Worm (Caenorhabditis elegans) whole organism, L4 larva: ENCODE data around the gene tbc-18.

ENCODE experiments used
- F26F4.8 ChIP-seq: fragments of 200-800 bp; sonication (Bioruptor generic); conservative IDR thresholded peaks from 2 replicates; pipeline ENCODE4 v1.3.6; 2022; ENCODE audit warnings: missing genetic modification characterization, missing compliant biosample characterization
- F37D6.2 ChIP-seq: sonication (generic microtip); optimal IDR thresholded peaks from 2 replicates; lab custom pipeline; 2016; ENCODE audit warnings: mild to moderate bottlenecking, missing genetic modification characterization, missing compliant biosample characterization
- F49E8.2 ChIP-seq: sonication (generic microtip); optimal IDR thresholded peaks from 2 replicates; lab custom pipeline; 2016; ENCODE audit warnings: missing compliant biosample characterization, mild to moderate bottlenecking, missing genetic modification characterization, borderline replicate concordance
- T26A8.4 ChIP-seq: fragments of 200-800 bp; sonication (Bioruptor generic); IDR thresholded peaks from 2 replicates; pipeline ENCODE4 v1.3.6; 2022; ENCODE audit warnings: missing genetic modification characterization, missing compliant biosample characterization
- Y105C5A.15 ChIP-seq: fragments of 200-800 bp; sonication (Bioruptor generic); IDR thresholded peaks from 2 replicates; pipeline ENCODE4 v1.3.6; 2022; ENCODE audit warnings: missing genetic modification characterization, missing compliant biosample characterization
- ZK546.5 ChIP-seq, 2 experiments: sonication (generic microtip); optimal IDR thresholded peaks; 2 replicates each; lab custom pipeline; 2017; ENCODE audit warnings: missing biosample characterization in 2 of 2, missing genetic modification characterization in 2 of 2
- aha-1 ChIP-seq: fragments of 150-350 bp; peaks from one replicate; lab custom pipeline; 2014; ENCODE audit warnings: missing biosample characterization, missing genetic modification characterization
- aly-2 ChIP-seq: sonication (generic microtip); optimal IDR thresholded peaks from 2 replicates; lab custom pipeline; 2018; ENCODE audit warnings: missing biosample characterization, missing genetic modification characterization
- ceh-62 ChIP-seq: sonication (generic microtip); optimal IDR thresholded peaks from 2 replicates; lab custom pipeline; 2017; ENCODE audit warnings: missing biosample characterization, missing genetic modification characterization
- cey-2 ChIP-seq: sonication (generic microtip); optimal IDR thresholded peaks from 3 replicates; lab custom pipeline; 2017; ENCODE audit warnings: missing genetic modification characterization, mild to moderate bottlenecking, missing compliant biosample characterization, antibody characterized with exemption, borderline replicate concordance; ENCODE audit not compliant: insufficient read depth
- ctbp-1 ChIP-seq: fragments of 200-800 bp; sonication (Bioruptor generic); IDR thresholded peaks from 2 replicates; pipeline ENCODE4 v1.3.6; 2022; ENCODE audit warnings: missing genetic modification reagents, missing genetic modification characterization, missing compliant biosample characterization
- daf-16 ChIP-seq, 3 experiments: sonication (generic microtip); optimal IDR thresholded peaks; 2 replicates each; lab custom pipeline; 2016 to 2017; ENCODE audit warnings: missing genetic modification characterization in 3 of 3, missing genetic modification reagents in 3 of 3, mild to moderate bottlenecking in 2 of 3, missing compliant biosample characterization in 2 of 3, missing biosample characterization in 1 of 3, moderate library complexity in 1 of 3
- dmd-6 ChIP-seq: fragments of 200-800 bp; sonication (Bioruptor generic); IDR thresholded peaks from 2 replicates; pipeline ENCODE4 v1.3.6; 2022; ENCODE audit warnings: missing genetic modification reagents, missing genetic modification characterization, missing compliant biosample characterization
- dmd-9 ChIP-seq: fragments of 200-800 bp; sonication (Bioruptor generic); IDR thresholded peaks from 2 replicates; pipeline ENCODE4 v1.3.6; 2022; ENCODE audit warnings: missing genetic modification reagents, missing genetic modification characterization, missing compliant biosample characterization
- dve-1 ChIP-seq: sonication (generic microtip); optimal IDR thresholded peaks from 2 replicates; lab custom pipeline; 2017; ENCODE audit warnings: antibody characterized with exemption, mild to moderate bottlenecking, missing genetic modification characterization, missing compliant biosample characterization; ENCODE audit not compliant: insufficient read depth
- fkh-10 ChIP-seq: fragments of 150-350 bp; optimal IDR thresholded peaks from 2 replicates; lab custom pipeline; 2014; ENCODE audit warnings: missing biosample characterization, missing genetic modification reagents, missing genetic modification characterization
- hlh-11 ChIP-seq: fragments of 200-800 bp; sonication (Bioruptor generic); optimal IDR thresholded peaks from 2 replicates; lab custom pipeline; 2018; ENCODE audit warnings: mild to moderate bottlenecking, missing genetic modification characterization, missing compliant biosample characterization
- lin-1 ChIP-seq: fragments of 200-800 bp; sonication (Bioruptor generic); IDR thresholded peaks from 2 replicates; pipeline ENCODE4 v1.3.6; 2022; ENCODE audit warnings: missing genetic modification reagents, missing genetic modification characterization, missing compliant biosample characterization
- lin-13 ChIP-seq: fragments of 150-350 bp; optimal IDR thresholded peaks from 2 replicates; lab custom pipeline; 2014; ENCODE audit warnings: missing biosample characterization, missing genetic modification reagents, missing genetic modification characterization
- lin-29 ChIP-seq: fragments of 200-800 bp; sonication (Bioruptor generic); IDR thresholded peaks from 2 replicates; pipeline ENCODE4 v1.3.6; 2022; ENCODE audit warnings: missing genetic modification reagents, missing genetic modification characterization, missing compliant biosample characterization
- lin-38 ChIP-seq: fragments of 200-800 bp; sonication (Bioruptor generic); IDR thresholded peaks from 2 replicates; pipeline ENCODE4 v1.3.6; 2022; ENCODE audit warnings: missing genetic modification reagents, missing genetic modification characterization, missing compliant biosample characterization
- lin-39 ChIP-seq: fragments of 150-350 bp; optimal IDR thresholded peaks from 2 replicates; lab custom pipeline; 2014; ENCODE audit warnings: missing biosample characterization, missing genetic modification reagents, missing genetic modification characterization
- madf-5 ChIP-seq, 2 experiments: fragments of 200-800 bp; sonication (Bioruptor generic); IDR thresholded peaks; 2 replicates each; pipeline ENCODE4 v1.3.6; 2022; ENCODE audit warnings: missing compliant biosample characterization in 2 of 2, missing genetic modification characterization in 2 of 2
- mxl-3 ChIP-seq: fragments of 200-800 bp; sonication (Bioruptor generic); optimal IDR thresholded peaks from 2 replicates; lab custom pipeline; 2018; ENCODE audit warnings: mild to moderate bottlenecking, missing genetic modification characterization, missing compliant biosample characterization
- nhr-102 ChIP-seq: sonication (generic microtip); optimal IDR thresholded peaks from 2 replicates; lab custom pipeline; 2016; ENCODE audit warnings: mild to moderate bottlenecking, missing genetic modification characterization, moderate library complexity, missing compliant biosample characterization
- nhr-25 ChIP-seq: sonication (generic microtip); optimal IDR thresholded peaks from 2 replicates; lab custom pipeline; 2017; ENCODE audit warnings: missing genetic modification characterization, mild to moderate bottlenecking, missing compliant biosample characterization, antibody characterized with exemption, moderate library complexity, borderline replicate concordance; ENCODE audit not compliant: insufficient read depth
- nhr-28 ChIP-seq: fragments of 150-350 bp; optimal IDR thresholded peaks from 2 replicates; lab custom pipeline; 2014; ENCODE audit warnings: missing biosample characterization, missing genetic modification characterization
- pha-4 ChIP-seq, 2 experiments: fragments of 150-350 bp in 1 of 2; fragments of 200-800 bp in 1 of 2; sonication (Bioruptor generic) in 1 of 2; IDR thresholded peaks in 1 of 2; optimal IDR thresholded peaks in 1 of 2; 2 replicates each; pipeline versions ENCODE4 v1.3.6 to Lab custom; 2014 to 2022; ENCODE audit warnings: missing genetic modification characterization in 2 of 2, missing genetic modification reagents in 2 of 2, missing biosample characterization in 1 of 2, missing compliant biosample characterization in 1 of 2
- php-3 ChIP-seq: fragments of 200-800 bp; sonication (Bioruptor generic); IDR thresholded peaks from 2 replicates; pipeline ENCODE4 v1.3.6; 2022; ENCODE audit warnings: missing genetic modification reagents, missing genetic modification characterization, missing compliant biosample characterization
- pqm-1 ChIP-seq: sonication (generic microtip); optimal IDR thresholded peaks from 2 replicates; lab custom pipeline; 2017; ENCODE audit warnings: missing biosample characterization, missing genetic modification characterization
- saeg-2 ChIP-seq: fragments of 200-800 bp; sonication (Bioruptor generic); IDR thresholded peaks from 2 replicates; pipeline ENCODE4 v1.3.6; 2022; ENCODE audit warnings: missing genetic modification reagents, missing genetic modification characterization, missing compliant biosample characterization
- snpc-1.2 ChIP-seq: fragments of 200-800 bp; sonication (Bioruptor generic); IDR thresholded peaks from 2 replicates; pipeline ENCODE4 v1.3.6; 2022; ENCODE audit warnings: missing genetic modification reagents, missing genetic modification characterization, missing compliant biosample characterization
- snpc-4 ChIP-seq: fragments of 150-350 bp; optimal IDR thresholded peaks from 2 replicates; lab custom pipeline; 2014; ENCODE audit warnings: missing biosample characterization, missing genetic modification characterization
- spr-1 ChIP-seq: sonication (generic microtip); optimal IDR thresholded peaks from 2 replicates; lab custom pipeline; 2016; ENCODE audit warnings: mild to moderate bottlenecking, missing genetic modification characterization, missing compliant biosample characterization
- tag-97 ChIP-seq: fragments of 200-800 bp; sonication (Bioruptor generic); IDR thresholded peaks from 2 replicates; pipeline ENCODE4 v1.3.6; 2022; ENCODE audit warnings: missing genetic modification characterization, missing compliant biosample characterization
- tra-1 ChIP-seq: fragments of 200-800 bp; sonication (Bioruptor generic); IDR thresholded peaks from 2 replicates; pipeline ENCODE4 v1.3.6; 2022; ENCODE audit warnings: missing genetic modification reagents, missing genetic modification characterization, missing compliant biosample characterization
- unc-39 ChIP-seq: sonication (generic microtip); optimal IDR thresholded peaks from 2 replicates; lab custom pipeline; 2017; ENCODE audit warnings: missing biosample characterization, missing genetic modification characterization
- unc-62 ChIP-seq, 3 experiments: fragments of 150-350 bp in 1 of 3; sonication (generic microtip); optimal IDR thresholded peaks in 2 of 3; peaks in 1 of 3; 1 replicate in 1 of 3; 2 replicates in 2 of 3; lab custom pipeline; 2014 to 2017; ENCODE audit warnings: missing biosample characterization in 3 of 3, missing genetic modification characterization in 3 of 3, missing genetic modification reagents in 3 of 3, missing genotype in 1 of 3
- ztf-11 ChIP-seq: fragments of 150-350 bp; optimal IDR thresholded peaks from 2 replicates; lab custom pipeline; 2014; ENCODE audit warnings: missing biosample characterization, missing genetic modification characterization
- ztf-7 ChIP-seq: fragments of 150-350 bp; optimal IDR thresholded peaks from 2 replicates; lab custom pipeline; 2014; ENCODE audit warnings: missing biosample characterization, missing genetic modification characterization

tbc-18 gene

ce11 chrX:8424286-8424685 lies 45.9 kb downstream of the tbc-18 start:
- TF ChIP-seq nhr-25 (tag; lab: Kevin White, UChicago) (peak; percentile 52), tag-97 (no peak), fkh-10 (GFP tag; lab: Kevin White, UChicago) (no peak), madf-5 (GFP tag; IDR thresholded peaks at IDR 0.05; lab: Robert Waterston, UW) (no peak), cey-2 (tag; lab: Kevin White, UChicago) (no peak), aha-1 (tag; lab: Kevin White, UChicago) (no peak), aly-2 (no peak), mxl-3 (GFP tag; lab: Kevin White, UChicago) (no peak), nhr-28 (peak; percentile 4), Y105C5A.15 (GFP tag; lab: Robert Waterston, UW) (no peak), ZK546.5 (tag; optimal IDR thresholded peaks at IDR 0.05; lab: Kevin White, UChicago) (no peak), snpc-1.2 (GFP tag; lab: Robert Waterston, UW) (no peak)
- TF ChIP-seq, all 104 proteins: peak for 2

- TF ChIP-seq tra-1 (no peak), aha-1 (tag; lab: Kevin White, UChicago) (peak; percentile 72)
Observed at ce11 chrX:8426160-8426712, 47.9 kb downstream of the tbc-18 start.

- TF ChIP-seq hlh-11 (tag; lab: Kevin White, UChicago) (peak; percentile 21), pha-4 (GFP tag; IDR thresholded peaks at IDR 0.05; lab: Robert Waterston, UW) (no peak), pha-4 (tag; optimal IDR thresholded peaks at IDR 0.05; lab: Kevin White, UChicago) (no peak), nhr-28 (peak; percentile 52), lin-39 (tag; lab: Kevin White, UChicago) (no peak), nhr-102 (tag; lab: Kevin White, UChicago) (no peak), unc-39 (tag; lab: Kevin White, UChicago) (no peak), snpc-4 (no peak), dmd-6 (GFP tag; lab: Robert Waterston, UW) (peak; percentile 29; the same call in 1 of the 2 replicates), dmd-9 (GFP tag; lab: Robert Waterston, UW) (no peak), pqm-1 (peak; percentile 80), saeg-2 (GFP tag; lab: Robert Waterston, UW) (no peak), ctbp-1 (GFP tag; lab: Robert Waterston, UW) (no peak), daf-16 (GFP tag; optimal IDR thresholded peaks at IDR 0.05; lab: Kevin White, UChicago) (no peak), daf-16 (tag; optimal IDR thresholded peaks at IDR 0.05; lab: Kevin White, UChicago) (peak; percentile 83), unc-62 (GFP tag; optimal IDR thresholded peaks at IDR 0.05 in 1 of 2; lab: Kevin White, UChicago) (no peak), unc-62 (tag; optimal IDR thresholded peaks at IDR 0.05; lab: Kevin White, UChicago) (no peak), dve-1 (tag; lab: Kevin White, UChicago) (peak; percentile 78), lin-29 (GFP tag; lab: Robert Waterston, UW) (no peak), lin-38 (GFP tag; lab: Robert Waterston, UW) (no peak), lin-13 (GFP tag; lab: Kevin White, UChicago) (no peak)
- TF ChIP-seq, all 104 proteins: peak for 6
Observed at ce11 chrX:8428319-8428888, 50.0 kb downstream of the tbc-18 start, which contains the start of gene F08F1.3. Gene F08F1.3 (plus strand): TSS chrX:8428838.

ce11 chrX:8429503-8429902 lies 51.1 kb downstream of the tbc-18 start:
- no peak for TF ChIP-seq php-3 (GFP tag; lab: Robert Waterston, UW)
- TF ChIP-seq ztf-7, result no peak
- no peak for TF ChIP-seq spr-1 (tag; lab: Kevin White, UChicago)
- no peak for TF ChIP-seq ztf-11 (tag; lab: Kevin White, UChicago)
- TF ChIP-seq lin-1 (GFP tag; lab: Robert Waterston, UW), result no peak
- no peak for TF ChIP-seq nhr-102 (tag; lab: Kevin White, UChicago)
- TF ChIP-seq F26F4.8 (GFP tag; lab: Robert Waterston, UW), result no peak
- TF ChIP-seq F37D6.2 (tag; lab: Kevin White, UChicago), result no peak
- TF ChIP-seq F49E8.2 (tag; lab: Kevin White, UChicago), result no peak
- no peak for TF ChIP-seq ceh-62 (tag; lab: Kevin White, UChicago)
- TF ChIP-seq T26A8.4 (GFP tag; lab: Robert Waterston, UW), result no peak
